Worm (Caenorhabditis elegans) whole organism, L2 larva: ENCODE data around the gene unc-119.

Source experiments
- C34F6.9 ChIP-seq: fragments of 150-350 bp; optimal IDR thresholded peaks from 2 replicates; lab custom pipeline; 2014; ENCODE audit warnings: missing biosample characterization, missing genetic modification characterization
- F13H6.1 ChIP-seq: sonication (generic microtip); optimal IDR thresholded peaks from 2 replicates; lab custom pipeline; 2016; ENCODE audit warnings: missing genetic modification characterization, missing compliant biosample characterization
- R02D3.7 ChIP-seq: fragments of 150-350 bp; optimal IDR thresholded peaks from 2 replicates; lab custom pipeline; 2014; ENCODE audit warnings: missing biosample characterization, missing genetic modification characterization
- ZK546.5 ChIP-seq: sonication (generic microtip); optimal IDR thresholded peaks from 2 replicates; lab custom pipeline; 2017; ENCODE audit warnings: missing biosample characterization, missing genetic modification characterization
- aly-2 ChIP-seq: fragments of 150-350 bp; optimal IDR thresholded peaks from 2 replicates; lab custom pipeline; 2014; ENCODE audit warnings: missing biosample characterization, missing genetic modification characterization
- ceh-82 ChIP-seq: fragments of 150-350 bp; optimal IDR thresholded peaks from 2 replicates; lab custom pipeline; 2014; ENCODE audit warnings: missing biosample characterization, missing genetic modification characterization
- crh-2 ChIP-seq: sonication (generic microtip); optimal IDR thresholded peaks from 2 replicates; lab custom pipeline; 2017; ENCODE audit warnings: missing biosample characterization, missing genetic modification characterization
- fos-1 ChIP-seq: fragments of 150-350 bp; optimal IDR thresholded peaks from 2 replicates; lab custom pipeline; 2014; ENCODE audit warnings: missing biosample characterization, missing genetic modification characterization
- gmeb-1 ChIP-seq: fragments of 150-350 bp; optimal IDR thresholded peaks from 2 replicates; lab custom pipeline; 2014; ENCODE audit warnings: missing biosample characterization, missing genetic modification characterization
- lin-11 ChIP-seq: fragments of 150-350 bp; sonication (generic microtip); optimal IDR thresholded peaks from 2 replicates; lab custom pipeline; 2014; ENCODE audit warnings: missing biosample characterization, missing genetic modification characterization, inconsistent platforms, mixed read lengths
- lin-13 ChIP-seq: fragments of 150-350 bp; optimal IDR thresholded peaks from 2 replicates; lab custom pipeline; 2014; ENCODE audit warnings: missing biosample characterization, missing genetic modification reagents, missing genetic modification characterization
- lsy-2 ChIP-seq, 2 experiments: fragments of 150-350 bp in 1 of 2; sonication (generic microtip) in 1 of 2; optimal IDR thresholded peaks; 2 replicates each; lab custom pipeline; 2014 to 2017; ENCODE audit warnings: missing biosample characterization in 2 of 2, missing genetic modification characterization in 2 of 2
- mab-5 ChIP-seq: fragments of 150-350 bp; optimal IDR thresholded peaks from 2 replicates; lab custom pipeline; 2014; ENCODE audit warnings: missing biosample characterization, missing genetic modification characterization
- mbf-1 ChIP-seq: sonication (generic microtip); optimal IDR thresholded peaks from 2 replicates; lab custom pipeline; 2017; ENCODE audit warnings: missing biosample characterization, missing genetic modification characterization
- mdl-1 ChIP-seq, 2 experiments: fragments of 150-350 bp in 1 of 2; sonication (generic microtip) in 1 of 2; optimal IDR thresholded peaks; 2 replicates each; lab custom pipeline; 2017; ENCODE audit warnings: missing biosample characterization in 2 of 2, missing genetic modification characterization in 2 of 2
- nhr-10 ChIP-seq: sonication (generic microtip); optimal IDR thresholded peaks from 2 replicates; lab custom pipeline; 2017; ENCODE audit warnings: missing biosample characterization, missing genetic modification characterization
- nhr-11 ChIP-seq: fragments of 150-350 bp; optimal IDR thresholded peaks from 2 replicates; lab custom pipeline; 2014; ENCODE audit warnings: missing biosample characterization, missing genetic modification characterization
- nhr-12 ChIP-seq: fragments of 150-350 bp; optimal IDR thresholded peaks from 2 replicates; lab custom pipeline; 2014; ENCODE audit warnings: missing biosample characterization, missing genetic modification characterization
- nhr-129 ChIP-seq: fragments of 150-350 bp; optimal IDR thresholded peaks from 2 replicates; lab custom pipeline; 2014; ENCODE audit warnings: missing biosample characterization, missing genetic modification characterization
- nhr-21 ChIP-seq: fragments of 150-350 bp; optimal IDR thresholded peaks from 2 replicates; lab custom pipeline; 2014; ENCODE audit warnings: missing biosample characterization, missing genetic modification characterization
- nhr-25 ChIP-seq: fragments of 150-350 bp; sonication (generic microtip); optimal IDR thresholded peaks from 3 replicates; lab custom pipeline; 2014; ENCODE audit warnings: missing biosample characterization, missing genetic modification characterization
- nhr-6 ChIP-seq: fragments of 150-350 bp; optimal IDR thresholded peaks from 2 replicates; lab custom pipeline; 2014; ENCODE audit warnings: missing biosample characterization, missing genetic modification characterization
- nhr-77 ChIP-seq: fragments of 150-350 bp; optimal IDR thresholded peaks from 2 replicates; lab custom pipeline; 2014; ENCODE audit warnings: missing biosample characterization, missing genetic modification characterization
- peb-1 ChIP-seq: fragments of 150-350 bp; optimal IDR thresholded peaks from 2 replicates; lab custom pipeline; 2014; ENCODE audit warnings: missing biosample characterization, missing genetic modification characterization
- sem-4 ChIP-seq: fragments of 150-350 bp; optimal IDR thresholded peaks from 2 replicates; lab custom pipeline; 2014; ENCODE audit warnings: missing biosample characterization, missing genetic modification reagents, missing genetic modification characterization
- sma-3 ChIP-seq: sonication (generic microtip); optimal IDR thresholded peaks from 2 replicates; lab custom pipeline; 2016; ENCODE audit warnings: missing genetic modification reagents, missing genetic modification characterization, missing compliant biosample characterization
- sma-9 ChIP-seq, 2 experiments: fragments of 150-350 bp in 1 of 2; sonication (generic microtip) in 1 of 2; optimal IDR thresholded peaks; 2 replicates each; lab custom pipeline; 2014 to 2016; ENCODE audit warnings: missing genetic modification characterization in 2 of 2, mild to moderate bottlenecking in 1 of 2, missing biosample characterization in 1 of 2, missing compliant biosample characterization in 1 of 2, missing genetic modification reagents in 1 of 2, moderate library complexity in 1 of 2
- snpc-4 ChIP-seq: fragments of 150-350 bp; optimal IDR thresholded peaks from 2 replicates; lab custom pipeline; 2014; ENCODE audit warnings: missing biosample characterization, missing genetic modification characterization
- unc-39 ChIP-seq: fragments of 150-350 bp; optimal IDR thresholded peaks from 2 replicates; lab custom pipeline; 2014; ENCODE audit warnings: missing biosample characterization, missing genetic modification characterization
- unc-55 ChIP-seq: fragments of 150-350 bp; sonication (generic microtip); optimal IDR thresholded peaks from 3 replicates; lab custom pipeline; 2014; ENCODE audit warnings: missing biosample characterization, missing genetic modification reagents, missing genetic modification characterization
- unc-62 ChIP-seq: fragments of 150-350 bp; optimal IDR thresholded peaks from 2 replicates; lab custom pipeline; 2014; ENCODE audit warnings: missing biosample characterization, missing genetic modification reagents, missing genetic modification characterization
- zag-1 ChIP-seq: fragments of 150-350 bp; optimal IDR thresholded peaks from 2 replicates; lab custom pipeline; 2014; ENCODE audit warnings: missing biosample characterization, missing genetic modification characterization
- ztf-1 ChIP-seq: fragments of 200-800 bp; sonication (Bioruptor generic); conservative IDR thresholded peaks from 2 replicates; pipeline ENCODE4 v1.3.6; 2022; ENCODE audit warnings: missing genetic modification characterization, missing compliant biosample characterization
- ztf-11 ChIP-seq: sonication (generic microtip); optimal IDR thresholded peaks from 2 replicates; lab custom pipeline; 2017; ENCODE audit warnings: missing biosample characterization, missing genetic modification characterization

unc-119 gene

ce11 chrIII:10877542-10877941, 24.9 kb upstream of the unc-119 start:
- TF ChIP-seq nhr-25: no peak
- no peak for TF ChIP-seq ceh-82
- no peak for TF ChIP-seq unc-39
- no peak for TF ChIP-seq nhr-12
- no peak for TF ChIP-seq gmeb-1 (tag; lab: Kevin White, UChicago)
- no peak for TF ChIP-seq nhr-10 (tag; lab: Kevin White, UChicago)
- no peak for TF ChIP-seq F13H6.1 (tag; lab: Kevin White, UChicago)

DNA sequence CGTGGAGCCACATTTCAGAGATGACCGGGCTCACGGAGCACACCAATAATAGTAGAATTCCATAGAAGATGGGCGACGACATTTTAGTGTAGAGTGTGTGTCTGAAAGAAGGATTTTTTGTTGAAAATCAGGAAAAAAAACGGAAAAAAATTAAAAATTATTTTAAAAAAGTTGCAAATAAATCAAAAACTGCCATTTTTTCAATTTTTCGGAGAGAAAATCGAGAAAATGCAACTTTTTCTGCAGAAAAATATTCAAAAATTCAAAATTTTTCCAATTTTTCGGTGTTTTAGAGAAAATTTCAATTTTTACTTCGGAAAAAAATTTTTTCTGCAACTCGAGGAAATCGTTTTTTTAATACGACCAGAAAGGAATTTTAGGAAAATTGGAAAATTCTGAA, 22.4 kb upstream of the unc-119 start, which contains the start of gene C44B9.3:
C44B9.3 (minus strand) TSS at position 101 of the 400 bp plus-strand sequence.
- no peak for TF ChIP-seq peb-1 (tag; lab: Kevin White, UChicago)
- TF ChIP-seq nhr-12: no peak
- TF ChIP-seq mbf-1 (tag; lab: Kevin White, UChicago): no peak
- no peak for TF ChIP-seq R02D3.7
- TF ChIP-seq nhr-21 (tag; lab: Kevin White, UChicago): no peak
- TF ChIP-seq sem-4 (tag; lab: Kevin White, UChicago): no peak
- no peak for TF ChIP-seq snpc-4

ce11 chrIII:10881462-10881861, 21.0 kb upstream of the unc-119 start, which contains the start of gene athp-1:
TSS of gene athp-1 (plus strand) at chrIII:10881766.
- TF ChIP-seq nhr-10 (tag; lab: Kevin White, UChicago) (no peak), snpc-4 (no peak), aly-2 (tag; lab: Kevin White, UChicago) (no peak), zag-1 (tag; lab: Kevin White, UChicago) (no peak), fos-1 (tag; lab: Kevin White, UChicago) (no peak), sma-3 (GFP tag; lab: Kevin White, UChicago) (no peak), mbf-1 (tag; lab: Kevin White, UChicago) (no peak), R02D3.7 (no peak)

ce11 chrIII:10881996-10882395, 20.4 kb upstream of the unc-119 start:
- TF ChIP-seq snpc-4 (peak; percentile 24), unc-55 (peak; percentile 82), crh-2 (tag; lab: Kevin White, UChicago) (peak; percentile 60), nhr-21 (tag; lab: Kevin White, UChicago) (peak; percentile 52), nhr-11 (no peak), ztf-1 (GFP tag; lab: Robert Waterston, UW) (no peak), gmeb-1 (tag; lab: Kevin White, UChicago) (peak; percentile 77), unc-62 (GFP tag; lab: Kevin White, UChicago) (no peak), mdl-1 (tag; optimal IDR thresholded peaks at IDR 0.05; lab: Kevin White, UChicago) (no peak), nhr-25 (peak; percentile 58), unc-39 (no peak), zag-1 (tag; lab: Kevin White, UChicago) (no peak), ztf-11 (tag; lab: Kevin White, UChicago) (no peak), F13H6.1 (tag; lab: Kevin White, UChicago) (peak; percentile 39), mab-5 (tag; lab: Kevin White, UChicago) (peak; percentile 40), nhr-6 (tag; lab: Kevin White, UChicago) (peak; percentile 74), lin-13 (GFP tag; lab: Kevin White, UChicago) (peak; percentile 62), C34F6.9 (tag; lab: Kevin White, UChicago) (peak; percentile 86), sma-3 (GFP tag; lab: Kevin White, UChicago) (peak; percentile 82), peb-1 (tag; lab: Kevin White, UChicago) (no peak), lsy-2 (tag; optimal IDR thresholded peaks at IDR 0.05; lab: Kevin White, UChicago) (peak; percentile 59 to 84), nhr-129 (tag; lab: Kevin White, UChicago) (peak; percentile 34), nhr-10 (tag; lab: Kevin White, UChicago) (no peak)

DNA sequence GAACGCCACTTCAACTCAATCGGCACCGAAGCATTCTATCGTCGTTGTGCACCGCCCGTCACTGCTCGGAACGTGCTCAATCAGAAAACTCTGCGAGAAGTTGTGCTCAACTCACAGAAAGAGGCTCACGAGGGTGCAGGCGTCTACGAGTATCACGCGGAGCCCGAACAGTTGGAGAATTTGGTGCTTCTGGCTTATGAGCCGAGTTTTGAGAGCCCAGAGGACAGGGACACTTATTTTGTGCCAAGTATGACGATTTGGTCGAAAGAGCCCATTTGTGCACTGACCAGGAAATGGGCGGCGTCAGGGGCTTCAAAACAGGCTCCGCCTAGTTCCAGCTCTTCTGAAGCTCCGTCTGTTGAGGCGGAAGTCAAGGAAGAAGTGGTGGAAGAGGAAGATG, 13.6 kb upstream of the unc-119 start:
- TF ChIP-seq sma-9 (GFP tag; optimal IDR thresholded peaks at IDR 0.05; lab: Kevin White, UChicago) (no peak), sma-9 (tag; optimal IDR thresholded peaks at IDR 0.05; lab: Kevin White, UChicago) (no peak), lsy-2 (tag; optimal IDR thresholded peaks at IDR 0.05; lab: Kevin White, UChicago) (no peak), gmeb-1 (tag; lab: Kevin White, UChicago) (no peak)
- TF ChIP-seq, all 48 proteins: peak for 0

- TF ChIP-seq unc-39 (no peak), mdl-1 (tag; optimal IDR thresholded peaks at IDR 0.05; lab: Kevin White, UChicago) (no peak), R02D3.7 (no peak), mab-5 (tag; lab: Kevin White, UChicago) (no peak), zag-1 (tag; lab: Kevin White, UChicago) (no peak), ZK546.5 (tag; lab: Kevin White, UChicago) (no peak), ceh-82 (no peak), nhr-77 (tag; lab: Kevin White, UChicago) (no peak), mbf-1 (tag; lab: Kevin White, UChicago) (no peak), F13H6.1 (tag; lab: Kevin White, UChicago) (no peak), unc-62 (GFP tag; lab: Kevin White, UChicago) (no peak), lin-11 (tag; lab: Kevin White, UChicago) (no peak)
Measured at ce11 chrIII:10894220-10894619, 8.2 kb upstream of the unc-119 start, which contains the start of gene fbxb-87. TSS of gene fbxb-87 (plus strand) at chrIII:10894520.
